Fruit fly (Drosophila melanogaster): ENCODE measurements around the gene Irp-1A.

Irp-1A gene

DNA sequence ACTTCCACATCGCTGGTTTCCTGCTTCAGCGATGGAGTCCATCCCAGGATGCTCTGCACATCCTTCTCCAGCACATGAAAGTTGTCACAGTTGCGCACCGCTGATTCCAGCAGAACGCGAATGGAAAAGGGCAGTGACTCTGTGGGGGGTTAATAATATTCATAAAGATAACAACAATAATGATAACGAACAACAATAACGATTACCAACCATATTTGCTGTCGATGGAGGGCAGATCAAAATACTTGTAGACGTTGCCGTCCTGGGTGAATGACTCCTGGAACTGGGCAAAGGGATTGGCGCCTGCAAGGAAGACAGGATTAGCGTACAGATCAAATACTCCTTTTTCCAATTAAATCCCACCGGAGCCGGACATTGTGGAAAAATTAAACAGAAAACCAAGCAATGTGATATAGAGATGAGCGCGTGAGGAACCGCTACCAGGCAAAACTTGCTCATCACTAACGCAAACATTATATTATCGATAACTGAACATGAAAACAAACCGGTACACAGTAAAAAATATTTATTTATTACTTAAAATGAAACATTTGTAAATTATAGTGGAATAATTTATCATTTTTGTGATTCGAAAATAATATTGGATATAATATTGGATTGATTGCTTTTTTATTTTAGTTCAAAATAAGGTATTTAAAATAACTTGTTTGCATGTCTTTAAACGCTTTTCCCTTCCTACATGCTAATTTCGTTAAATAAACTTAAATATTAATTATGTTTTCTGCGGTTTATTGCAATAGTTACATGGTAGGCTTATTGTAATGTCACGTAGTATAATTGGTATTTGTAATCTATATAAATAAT is at the start of gene Irp-1A:
Gene Irp-1A (minus strand): TSS at position 439 of the 825 bp plus-strand sequence.
- peak; percentile 66 for TF ChIP-seq CG17801 (GFP tag; optimal IDR thresholded peaks at IDR 0.05; ENCODE audit: partially characterized antibody)

DNA sequence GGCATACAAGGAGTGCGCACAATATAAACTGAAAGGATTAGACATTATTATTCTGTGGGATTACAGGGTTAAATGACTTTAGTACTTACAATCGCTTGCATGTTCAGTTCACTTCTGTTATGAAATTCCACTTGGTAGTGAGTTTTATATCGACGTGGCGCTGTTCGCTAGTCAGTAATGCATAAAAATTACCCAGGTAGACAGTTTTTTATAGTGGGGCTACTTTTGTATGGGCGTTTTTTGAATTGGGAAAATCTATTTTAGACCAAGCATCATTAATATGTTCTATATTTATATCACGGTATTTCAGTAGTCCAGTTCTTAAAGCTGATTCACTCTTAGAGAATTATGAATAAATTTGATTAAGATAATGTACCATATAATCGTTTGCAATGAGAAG is 47.3 kb upstream of the Irp-1A start, which contains the start of gene CG43095:
Gene CG43095 (minus strand): TSS at position 101 of the 400 bp plus-strand sequence.
- no peak for TF ChIP-seq CG17801 (GFP tag; optimal IDR thresholded peaks at IDR 0.05; ENCODE audit: partially characterized antibody)

DNA sequence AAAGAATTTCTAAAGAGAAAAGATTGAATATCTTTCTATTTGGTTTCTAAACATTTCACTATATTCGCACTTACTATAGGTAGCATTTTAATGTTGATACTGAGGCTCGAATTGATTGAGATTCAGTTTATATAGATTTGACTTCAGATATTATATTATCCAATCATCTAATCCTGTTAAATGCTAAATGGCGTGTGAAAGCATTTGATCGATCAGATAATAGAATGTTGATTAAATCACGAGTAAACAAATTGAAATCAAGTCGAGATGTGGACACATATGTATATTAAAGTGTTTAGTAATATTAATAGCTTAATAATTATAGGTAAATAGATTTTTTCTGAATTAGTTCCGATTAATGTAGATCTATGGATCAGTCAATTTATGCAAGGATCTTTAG is 46.5 kb upstream of the Irp-1A start, which contains the start of gene CG43094:
Gene CG43094 (minus strand): TSS at position 101 of the 400 bp plus-strand sequence.
- no peak for TF ChIP-seq CG17801 (GFP tag; optimal IDR thresholded peaks at IDR 0.05; ENCODE audit: partially characterized antibody)

DNA sequence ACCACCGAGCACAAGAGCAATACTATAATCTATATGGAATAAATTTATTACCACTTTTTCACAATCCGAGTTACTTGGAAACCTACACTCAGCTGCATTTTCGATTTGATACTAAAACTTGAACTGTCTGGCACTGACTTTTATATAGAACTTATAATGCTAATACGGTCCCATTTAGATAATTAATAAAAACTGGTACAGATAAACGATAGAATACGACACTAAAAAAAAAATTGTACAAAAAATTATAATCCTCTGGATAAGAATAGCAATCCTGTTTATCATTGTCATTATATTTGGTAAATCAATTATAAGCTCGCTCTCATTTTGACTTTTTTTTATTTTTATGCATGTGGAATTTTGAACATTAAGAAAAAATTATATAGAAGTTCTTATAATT is 45.8 kb upstream of the Irp-1A start, which contains the start of gene CG43093:
Gene CG43093 (minus strand): TSS at position 101 of the 400 bp plus-strand sequence.
- TF ChIP-seq CG17801 (GFP tag; optimal IDR thresholded peaks at IDR 0.05; ENCODE audit: partially characterized antibody) = no peak

DNA sequence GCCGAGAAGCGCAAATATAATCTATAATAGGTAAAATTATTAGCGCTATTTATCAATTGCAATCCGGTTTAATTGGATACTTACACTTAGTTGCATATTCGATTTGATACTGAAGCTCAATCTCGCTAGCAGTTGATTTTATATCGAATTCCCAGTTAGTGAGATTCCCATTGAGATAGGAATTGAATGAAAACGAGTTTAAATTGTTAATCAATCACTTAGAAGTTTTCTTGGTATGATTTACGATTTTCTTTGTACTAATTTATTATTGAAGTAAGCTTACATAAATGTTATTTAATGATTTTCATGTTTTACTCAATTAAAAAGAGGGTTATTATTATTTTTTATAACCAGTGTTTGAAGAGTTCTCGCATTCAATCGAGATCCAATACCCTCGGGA is 45.2 kb upstream of the Irp-1A start, which contains the start of gene CG43092:
Gene CG43092 (minus strand): TSS at position 101 of the 400 bp plus-strand sequence.
- no peak for TF ChIP-seq CG17801 (GFP tag; optimal IDR thresholded peaks at IDR 0.05; ENCODE audit: partially characterized antibody)

DNA sequence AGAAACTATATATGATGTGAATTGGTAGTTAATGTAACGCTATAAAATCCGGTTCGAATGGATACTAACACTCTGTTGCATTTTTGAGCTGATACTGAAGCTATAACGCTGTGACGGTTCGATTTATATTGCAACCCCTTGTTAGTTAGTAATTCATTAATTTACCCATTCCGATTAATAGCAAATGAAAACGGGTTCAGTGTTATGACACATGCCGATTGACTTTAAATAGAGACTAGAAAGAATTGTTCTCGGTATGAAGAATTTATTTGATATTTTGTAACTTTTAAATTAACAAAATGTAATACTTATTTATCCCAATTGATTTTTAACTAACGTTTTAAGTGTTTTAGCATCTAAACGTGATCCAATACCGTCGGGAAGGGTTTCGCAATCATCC is 44.2 kb upstream of the Irp-1A start, which contains the start of gene CG43091:
Gene CG43091 (minus strand): TSS at position 101 of the 400 bp plus-strand sequence.
- TF ChIP-seq CG17801 (GFP tag; optimal IDR thresholded peaks at IDR 0.05; ENCODE audit: partially characterized antibody) = no peak

DNA sequence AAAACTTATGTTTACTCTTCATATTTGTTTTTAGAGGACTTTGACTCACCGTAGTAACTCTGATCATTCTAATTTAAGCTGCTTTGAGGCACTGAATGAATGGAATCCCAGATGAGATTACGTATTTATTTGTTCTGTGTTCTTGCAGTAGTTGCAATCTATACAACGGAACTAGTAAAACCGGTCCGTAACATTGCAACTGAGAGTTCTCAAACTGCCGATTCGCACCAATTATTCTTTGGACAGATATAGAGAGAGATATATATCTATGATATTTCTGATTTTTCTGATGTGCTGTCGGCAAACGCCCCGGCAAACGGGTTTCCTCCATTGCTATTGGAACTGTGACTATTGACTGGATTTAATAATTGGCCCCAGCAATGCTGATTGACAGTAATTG is 43.2 kb upstream of the Irp-1A start, which contains the start of gene CG13841:
Gene CG13841 (minus strand): TSS at position 101 of the 400 bp plus-strand sequence.
- no peak for TF ChIP-seq CG17801 (GFP tag; optimal IDR thresholded peaks at IDR 0.05; ENCODE audit: partially characterized antibody)

DNA sequence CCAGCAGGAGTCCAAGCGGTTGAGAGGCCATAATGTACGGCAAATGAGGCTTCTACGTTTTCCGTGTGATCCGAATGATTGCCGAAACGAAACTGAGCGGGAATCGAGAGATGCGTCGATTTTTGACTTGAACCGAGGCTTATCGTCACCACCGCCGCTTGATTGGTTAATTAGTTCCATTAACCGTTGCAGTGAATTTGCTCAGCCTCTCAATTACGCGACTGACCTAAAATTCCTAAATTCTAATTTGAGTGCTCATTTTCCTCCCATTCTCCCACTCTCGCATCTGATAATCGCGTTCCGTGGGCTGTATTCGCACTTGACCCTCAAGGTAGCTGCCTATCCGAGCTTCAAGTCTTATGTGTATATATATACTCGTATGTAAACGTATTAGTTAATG is 41.7 kb upstream of the Irp-1A start, which contains the start of gene Nepl15:
Gene Nepl15 (minus strand): TSS at position 101 of the 400 bp plus-strand sequence.
- no peak for TF ChIP-seq CG17801 (GFP tag; optimal IDR thresholded peaks at IDR 0.05; ENCODE audit: partially characterized antibody)

DNA sequence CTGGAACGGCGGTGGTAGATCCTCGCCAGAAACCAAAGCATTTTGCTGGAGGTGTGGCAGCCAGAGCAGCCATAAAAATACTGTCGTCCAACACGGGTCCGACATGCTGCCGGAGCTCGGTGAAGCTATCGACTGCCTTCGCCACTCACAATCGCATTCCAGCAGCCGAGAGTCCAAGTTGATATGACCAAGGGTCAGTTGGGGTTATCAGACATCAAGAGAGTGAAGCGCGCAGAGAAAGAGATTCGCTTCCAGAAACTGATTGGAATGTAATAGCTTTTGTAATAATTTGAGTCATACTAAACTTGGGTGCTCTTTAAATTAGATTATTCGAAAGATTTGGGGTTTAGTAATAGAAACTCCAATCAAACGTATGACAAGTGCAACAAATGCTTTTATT is 39.2 kb upstream of the Irp-1A start, which contains the start of gene Nepl14:
Gene Nepl14 (minus strand): TSS at position 125 of the 400 bp plus-strand sequence.
- no peak for TF ChIP-seq CG17801 (GFP tag; optimal IDR thresholded peaks at IDR 0.05; ENCODE audit: partially characterized antibody)

DNA sequence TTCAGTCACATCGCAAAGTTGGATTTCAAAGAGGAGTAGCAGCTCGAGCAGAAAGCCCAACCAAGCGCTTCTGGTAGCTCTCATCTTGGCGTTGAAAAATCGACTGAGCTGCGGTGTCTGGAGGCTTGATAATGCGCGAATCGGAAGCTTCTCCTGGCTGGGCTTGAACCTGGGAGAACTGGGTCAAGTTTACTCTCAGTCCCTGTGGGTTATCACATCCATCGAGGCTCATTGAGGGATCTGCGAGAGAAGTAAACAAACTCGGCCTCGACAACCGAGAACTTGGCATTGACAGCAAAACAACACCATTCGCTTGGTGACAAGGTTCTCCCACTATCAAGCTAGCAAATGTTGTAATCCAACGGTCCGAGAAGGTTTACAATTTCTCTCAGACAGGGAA is 36.6 kb upstream of the Irp-1A start, which contains the start of gene Nepl13:
Gene Nepl13 (minus strand): TSS at position 89 of the 400 bp plus-strand sequence.
- TF ChIP-seq CG17801 (GFP tag; optimal IDR thresholded peaks at IDR 0.05; ENCODE audit: partially characterized antibody) = no peak

DNA sequence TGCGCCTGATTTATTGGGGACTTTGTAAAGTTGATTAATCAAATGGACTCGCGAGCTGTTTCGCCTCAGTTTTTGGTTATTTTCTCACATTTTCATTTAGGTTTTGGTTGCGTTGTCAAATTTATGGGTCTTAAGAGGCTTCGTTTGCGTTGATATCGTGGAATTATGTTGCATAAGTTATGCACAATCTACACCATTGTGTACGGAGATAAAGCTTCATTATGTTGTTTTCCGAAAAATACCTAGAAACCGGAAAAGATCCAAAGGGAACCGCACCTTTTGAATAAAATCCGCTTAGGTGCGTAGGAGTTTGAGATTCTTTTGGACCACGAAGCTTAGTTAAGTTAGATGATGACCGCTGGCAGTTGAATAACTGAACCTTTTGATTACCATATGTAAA is 32.7 kb upstream of the Irp-1A start:
- no peak for TF ChIP-seq CG17801 (GFP tag; optimal IDR thresholded peaks at IDR 0.05; ENCODE audit: partially characterized antibody)

DNA sequence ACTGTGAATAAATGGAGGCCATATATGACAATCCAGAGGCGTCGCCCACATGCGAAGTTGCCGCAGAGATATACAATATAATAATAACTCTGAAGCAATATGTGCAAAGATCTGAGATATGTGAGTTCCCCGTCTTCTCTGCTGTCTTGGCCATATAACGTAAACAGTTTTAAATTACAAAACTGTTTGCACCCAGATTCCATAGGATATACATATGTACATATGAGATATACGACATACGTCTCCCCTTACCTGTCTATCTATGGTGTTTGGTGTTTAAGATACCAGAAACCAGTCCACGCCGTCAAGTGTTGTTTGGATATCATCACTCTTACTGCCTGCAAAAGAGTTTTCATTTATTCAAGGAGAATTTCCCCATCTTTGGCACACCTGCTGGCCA is 31.9 kb upstream of the Irp-1A start:
- no peak for TF ChIP-seq CG17801 (GFP tag; optimal IDR thresholded peaks at IDR 0.05; ENCODE audit: partially characterized antibody)

DNA sequence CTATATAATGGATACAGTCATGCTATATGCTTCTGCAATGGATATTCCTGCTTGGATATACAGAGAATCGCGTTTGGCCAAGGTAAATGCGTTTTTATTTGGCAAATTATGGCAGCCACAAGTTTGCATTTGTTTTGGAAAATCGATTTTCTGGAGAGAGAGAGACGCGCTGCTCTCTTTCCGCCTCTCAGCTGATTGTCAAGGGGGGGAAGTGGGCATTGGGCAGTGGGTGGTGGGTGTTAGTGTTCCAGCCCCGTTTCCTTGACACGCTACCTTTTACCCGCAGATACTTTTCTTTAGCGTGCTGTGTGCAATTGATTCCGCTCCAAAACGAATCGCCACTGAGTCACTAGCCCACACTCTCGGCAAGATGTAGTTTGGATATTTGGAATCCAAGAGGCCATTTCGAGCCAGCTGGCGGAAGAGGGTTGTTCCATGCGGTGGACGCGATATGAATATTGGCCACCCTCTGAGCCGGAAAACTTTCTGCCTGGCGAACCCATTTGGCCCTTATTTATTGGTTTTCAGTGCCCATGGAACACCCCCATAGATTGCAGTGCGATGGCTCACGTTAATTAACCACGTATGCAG is 30.9 kb upstream of the Irp-1A start:
- no peak for TF ChIP-seq CG17801 (GFP tag; optimal IDR thresholded peaks at IDR 0.05; ENCODE audit: partially characterized antibody)

DNA sequence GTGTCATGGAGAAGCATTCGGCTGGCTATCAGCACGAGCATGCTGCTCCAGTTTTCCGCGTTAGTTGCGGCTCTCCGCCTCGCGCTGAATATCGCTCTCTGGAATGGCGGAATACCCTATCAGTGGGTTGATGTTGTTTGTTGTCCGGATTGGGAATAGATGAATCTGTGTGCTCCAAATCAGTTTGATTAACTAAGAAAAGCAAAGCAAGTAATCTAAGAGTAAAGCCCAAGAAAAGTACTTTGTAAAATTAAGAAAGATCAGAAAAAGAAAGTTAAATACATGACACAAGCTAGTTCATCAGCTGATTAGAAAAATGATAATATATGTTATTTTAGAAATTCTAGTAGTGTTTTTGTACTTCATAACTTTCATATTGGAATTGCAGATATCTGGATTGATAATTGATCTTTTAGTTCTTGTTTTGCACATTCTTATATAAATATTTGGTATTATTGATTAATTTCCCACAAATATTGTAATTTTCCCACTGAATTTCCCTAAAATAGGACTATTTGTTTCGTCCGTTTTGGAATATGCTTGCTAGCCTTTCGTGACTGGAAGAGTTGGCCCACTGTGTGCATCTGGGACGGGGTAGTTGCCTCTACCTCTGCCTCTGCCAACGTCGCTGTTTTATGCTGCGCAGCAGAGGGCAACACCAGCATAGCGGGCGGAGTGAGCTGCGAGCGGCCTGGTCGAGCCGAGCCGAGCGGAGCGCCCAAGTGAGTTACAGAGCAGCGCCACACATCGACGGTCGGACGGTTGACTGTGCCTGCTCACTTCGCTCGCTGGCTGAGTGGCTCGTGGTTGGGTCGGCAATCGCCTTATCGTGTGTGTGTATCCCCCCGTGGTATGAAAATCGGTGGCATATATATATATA is 29.7 kb upstream of the Irp-1A start:
- no peak for TF ChIP-seq CG17801 (GFP tag; optimal IDR thresholded peaks at IDR 0.05; ENCODE audit: partially characterized antibody)

DNA sequence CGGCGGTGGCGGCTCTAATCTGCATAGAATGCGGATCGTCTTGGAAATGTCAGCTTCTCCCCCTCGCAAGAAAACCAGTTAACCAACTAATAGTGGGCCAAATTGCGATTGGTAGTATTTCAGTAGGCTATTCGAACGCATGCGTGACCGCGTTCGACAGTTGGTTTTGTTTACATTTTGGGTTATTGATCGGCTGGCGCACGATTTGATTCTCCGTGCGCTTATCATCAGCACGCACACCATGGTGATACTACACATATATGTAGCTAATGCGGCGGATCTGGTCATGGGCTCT is 29.2 kb upstream of the Irp-1A start:
- no peak for TF ChIP-seq CG17801 (GFP tag; optimal IDR thresholded peaks at IDR 0.05; ENCODE audit: partially characterized antibody)
